Fruit fly (Drosophila melanogaster): ENCODE measurements around the gene Rop.

DNA sequence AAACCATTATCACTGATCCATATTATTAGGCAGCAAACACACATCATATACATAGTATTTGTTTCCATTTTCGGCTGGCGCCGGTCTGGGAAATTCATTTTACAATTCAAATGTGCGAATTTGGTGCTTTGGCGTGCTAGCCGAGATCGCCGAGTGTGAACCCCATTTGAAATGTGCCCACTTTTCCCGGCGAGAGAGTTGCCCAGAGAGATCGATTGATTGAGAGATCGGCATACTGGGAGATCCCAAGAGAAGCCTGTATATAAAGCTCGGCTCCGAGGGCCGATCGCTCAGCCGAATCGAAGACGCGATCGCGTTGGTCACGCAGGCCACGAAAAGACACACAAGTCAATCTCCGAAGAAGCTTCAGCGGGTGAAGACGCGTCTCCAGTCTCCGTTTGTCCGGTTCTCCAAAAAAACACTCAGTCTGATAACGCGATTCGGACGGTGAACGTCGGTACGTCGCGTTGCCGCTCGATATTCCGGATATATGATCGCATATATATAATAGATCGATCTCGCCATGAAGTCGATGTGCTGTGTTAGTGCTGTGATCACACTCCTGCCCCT, 9.7 kb upstream of the Rop start, which contains the start of gene CG1299:
- no peak for TF ChIP-seq CG34367 (tag; optimal IDR thresholded peaks at IDR 0.05)
- peak; percentile 24 for TF ChIP-seq CG13204 (GFP tag; optimal IDR thresholded peaks at IDR 0.05)
- TF ChIP-seq CG8159 (tag; optimal IDR thresholded peaks at IDR 0.05): no peak
- no peak for TF ChIP-seq CG15710 (tag; optimal IDR thresholded peaks at IDR 0.05)
- no peak for TF ChIP-seq CG8301 (tag; optimal IDR thresholded peaks at IDR 0.05)
- no peak for TF ChIP-seq CG17806 (tag; optimal IDR thresholded peaks at IDR 0.05)
- TF ChIP-seq Ets98B (GFP tag; IDR thresholded peaks at IDR 0.05): no peak
- no peak for TF ChIP-seq Snoo (tag; optimal IDR thresholded peaks at IDR 0.05)

Measured in whole organism, pupa.